Worm (Caenorhabditis elegans): ENCODE measurements around the gene R09H10.1.

Gene R09H10.1

DNA sequence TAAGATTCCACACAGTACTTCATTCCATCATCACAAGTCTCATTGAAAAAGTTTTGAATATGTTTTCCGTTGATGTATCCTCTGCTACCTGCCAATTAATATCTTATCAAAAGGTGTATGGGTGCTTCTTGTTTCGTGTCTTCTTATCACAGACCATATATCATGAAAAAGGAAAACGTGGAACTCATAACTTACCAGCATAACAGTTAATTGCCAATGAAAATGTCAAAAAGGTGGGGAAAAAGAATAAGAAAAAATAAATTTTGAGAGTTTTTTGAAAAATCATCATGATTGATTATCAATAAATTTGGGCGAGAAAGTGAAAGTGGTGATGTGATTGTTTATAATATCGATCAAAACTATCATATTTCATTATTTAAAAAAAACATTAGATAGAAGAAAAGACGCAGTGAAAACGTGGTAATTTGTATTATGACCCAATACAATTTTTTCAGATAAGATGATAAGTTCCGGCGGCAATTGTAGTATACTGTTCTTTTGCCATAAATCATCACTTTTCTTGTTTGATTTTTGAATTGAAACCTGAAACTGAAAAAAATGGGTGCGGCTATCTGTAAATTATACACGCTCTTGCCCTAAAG lies 31.0 kb downstream of the R09H10.1 start, which contains the start of gene F56C4.4 (continued):
- TF ChIP-seq lin-38 (GFP tag; IDR thresholded peaks at IDR 0.05) (no peak), php-3 (GFP tag; IDR thresholded peaks at IDR 0.05) (peak; percentile 95), daf-16 (GFP tag; optimal IDR thresholded peaks at IDR 0.05) (peak in 1 of 2 experiments; percentile 27), daf-16 (tag; optimal IDR thresholded peaks at IDR 0.05) (peak; percentile 53), nhr-111 (GFP tag; optimal IDR thresholded peaks at IDR 0.05) (no peak), vab-7 (GFP tag; IDR thresholded peaks at IDR 0.05) (no peak), F44E2.7 (GFP tag; IDR thresholded peaks at IDR 0.05) (no peak), hmg-1.1 (GFP tag; IDR thresholded peaks at IDR 0.05) (no peak)

DNA sequence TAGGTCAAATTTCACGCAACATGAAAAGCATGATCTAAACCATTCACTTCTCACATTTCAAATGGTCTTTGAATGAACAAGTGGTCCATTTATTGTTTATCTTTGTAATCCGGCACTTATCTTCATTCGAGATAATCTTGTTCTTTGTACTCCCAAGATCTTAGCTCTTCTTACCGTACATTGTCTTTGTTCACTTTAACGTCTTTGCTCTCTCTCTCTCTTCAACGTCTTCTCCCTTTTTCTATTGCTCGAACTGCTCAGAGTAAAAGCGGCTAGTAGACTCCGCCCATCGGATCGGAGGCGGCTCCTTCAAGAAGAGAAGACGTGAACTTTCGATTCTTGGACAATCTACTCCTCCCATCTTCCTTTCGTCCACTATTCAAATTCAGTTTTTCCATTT lies 36.6 kb downstream of the R09H10.1 start, which contains the start of gene F56C4.1:
TSS of gene F56C4.1 (plus strand) at position 301 of the 400 bp plus-strand sequence.
- no peak for TF ChIP-seq dmd-8 (GFP tag; IDR thresholded peaks at IDR 0.05)
- no peak for TF ChIP-seq unc-130 (GFP tag; optimal IDR thresholded peaks at IDR 0.05)
- TF ChIP-seq lsy-2 (tag; optimal IDR thresholded peaks at IDR 0.05): no peak
- TF ChIP-seq fkh-10 (GFP tag; optimal IDR thresholded peaks at IDR 0.05): no peak
- no peak for TF ChIP-seq snpc-4 (tag; optimal IDR thresholded peaks at IDR 0.05)
- TF ChIP-seq unc-39 (tag; optimal IDR thresholded peaks at IDR 0.05): no peak
- no peak for TF ChIP-seq Y5F2A.4 (GFP tag; optimal IDR thresholded peaks at IDR 0.05)
- TF ChIP-seq daf-16 (GFP tag; optimal IDR thresholded peaks at IDR 0.05): no peak
- TF ChIP-seq daf-16 (tag; optimal IDR thresholded peaks at IDR 0.05): no peak
- no peak for TF ChIP-seq mdl-1 (tag; optimal IDR thresholded peaks at IDR 0.05)
- no peak for TF ChIP-seq aly-2 (tag; optimal IDR thresholded peaks at IDR 0.05)
- no peak for TF ChIP-seq daf-8 (GFP tag; IDR thresholded peaks at IDR 0.05)
- TF ChIP-seq pqm-1 (tag; optimal IDR thresholded peaks at IDR 0.05): no peak
- TF ChIP-seq lin-29 (GFP tag; IDR thresholded peaks at IDR 0.05): no peak
- no peak for TF ChIP-seq ceh-82 (tag; optimal IDR thresholded peaks at IDR 0.05)
- TF ChIP-seq spr-3 (GFP tag; optimal IDR thresholded peaks at IDR 0.05): no peak
- no peak for TF ChIP-seq zip-2 (tag; optimal IDR thresholded peaks at IDR 0.05)
- TF ChIP-seq nhr-76 (tag; optimal IDR thresholded peaks at IDR 0.05): no peak
- no peak for TF ChIP-seq dmd-6 (GFP tag; IDR thresholded peaks at IDR 0.05)

ce11 chrIV:10638977-10639376 lies 38.9 kb downstream of the R09H10.1 start, which contains the start of gene F56C4.2:
Gene F56C4.2 (plus strand): TSS chrIV:10639277.
- TF ChIP-seq skn-1 (tag; optimal IDR thresholded peaks at IDR 0.05): no peak
- peak; percentile 65 for TF ChIP-seq aha-1 (tag)
- TF ChIP-seq hif-1 (tag; optimal IDR thresholded peaks at IDR 0.05): no peak

Measured in whole organism, L4 larva.